Worm (Caenorhabditis elegans): Measurements from ENCODE around the gene F09A5.2.

F09A5.2 gene

ce11 chrX:13121104-13121503, 13.8 kb upstream of the F09A5.2 start (continued):
- TF ChIP-seq dsc-1 (tag; optimal IDR thresholded peaks at IDR 0.05) = peak; percentile 76
- peak; percentile 52 for TF ChIP-seq egl-13 (tag; optimal IDR thresholded peaks at IDR 0.05)
- TF ChIP-seq nhr-20 (tag; optimal IDR thresholded peaks at IDR 0.05) = peak; percentile 83
- no peak for TF ChIP-seq nhr-12 (tag; optimal IDR thresholded peaks at IDR 0.05)
- TF ChIP-seq grh-1 (GFP tag; IDR thresholded peaks at IDR 0.05) = peak; percentile 72
- no peak for TF ChIP-seq pag-3 (tag; optimal IDR thresholded peaks at IDR 0.05; ENCODE audit: borderline replicate concordance, insufficient read depth)
- TF ChIP-seq rnt-1 (tag; optimal IDR thresholded peaks at IDR 0.05) = peak; percentile 77
- TF ChIP-seq mab-9 (GFP tag; IDR thresholded peaks at IDR 0.05) = no peak
- TF ChIP-seq unc-130 (tag; optimal IDR thresholded peaks at IDR 0.05) = peak; percentile 61
- TF ChIP-seq hlh-4 (tag; optimal IDR thresholded peaks at IDR 0.05) = no peak
- TF ChIP-seq ceh-82 (tag; optimal IDR thresholded peaks at IDR 0.05) = peak; percentile 16 to 62 (median 32)
- TF ChIP-seq skn-1 (tag; optimal IDR thresholded peaks at IDR 0.05) = peak; percentile 64
- TF ChIP-seq snpc-4 (tag; optimal IDR thresholded peaks at IDR 0.05) = peak; percentile 14
- TF ChIP-seq nhr-237 (tag; optimal IDR thresholded peaks at IDR 0.05) = no peak
- no peak for TF ChIP-seq nhr-76 (tag; optimal IDR thresholded peaks at IDR 0.05)
- TF ChIP-seq ztf-4 (tag; optimal IDR thresholded peaks at IDR 0.05) = no peak
- TF ChIP-seq fkh-10 (GFP tag; optimal IDR thresholded peaks at IDR 0.05) = peak; percentile 68
- peak; percentile 25 for TF ChIP-seq sup-37 (GFP tag; optimal IDR thresholded peaks at IDR 0.05)
- TF ChIP-seq C34B4.2 (tag; optimal IDR thresholded peaks at IDR 0.05) = no peak
- TF ChIP-seq pqm-1 (tag; optimal IDR thresholded peaks at IDR 0.05) = no peak
- peak; percentile 32 to 71 for TF ChIP-seq lin-35 (GFP tag; optimal IDR thresholded peaks at IDR 0.05)
- no peak for TF ChIP-seq ceh-90 (tag; optimal IDR thresholded peaks at IDR 0.05)
- peak; percentile 34 for TF ChIP-seq ceh-8 (GFP tag; optimal IDR thresholded peaks at IDR 0.05)
- TF ChIP-seq nhr-84 (tag; optimal IDR thresholded peaks at IDR 0.05) = no peak
- peak; percentile 84 for TF ChIP-seq nhr-71 (tag; optimal IDR thresholded peaks at IDR 0.05)
- TF ChIP-seq C04F5.9 (tag; optimal IDR thresholded peaks at IDR 0.05) = no peak
- no peak for TF ChIP-seq nhr-11 (tag; optimal IDR thresholded peaks at IDR 0.05)
- TF ChIP-seq swsn-7 (tag; optimal IDR thresholded peaks at IDR 0.05) = peak; percentile 82
- no peak for TF ChIP-seq lin-39 (tag; optimal IDR thresholded peaks at IDR 0.05)
- TF ChIP-seq egl-27 (tag; optimal IDR thresholded peaks at IDR 0.05) = no peak
- no peak for TF ChIP-seq efl-3 (GFP tag; optimal IDR thresholded peaks at IDR 0.05)
- peak in 1 of 2 experiments; percentile 66 for TF ChIP-seq ztf-11 (tag; optimal IDR thresholded peaks at IDR 0.05)
- TF ChIP-seq zip-4 (GFP tag; optimal IDR thresholded peaks at IDR 0.05) = peak; percentile 47
- TF ChIP-seq lir-3 (tag; optimal IDR thresholded peaks at IDR 0.05; ENCODE audit: poor library complexity) = peak; percentile 30
- no peak for TF ChIP-seq zag-1 (tag; optimal IDR thresholded peaks at IDR 0.05)
- no peak for TF ChIP-seq irx-1 (tag; optimal IDR thresholded peaks at IDR 0.05)
- peak; percentile 64 for TF ChIP-seq pax-3 (tag; optimal IDR thresholded peaks at IDR 0.05)
- TF ChIP-seq elt-2 (tag; optimal IDR thresholded peaks at IDR 0.05) = peak; percentile 25
- TF ChIP-seq nhr-28 (tag; optimal IDR thresholded peaks at IDR 0.05) = no peak
- peak; percentile 82 for TF ChIP-seq lin-14 (GFP tag; optimal IDR thresholded peaks at IDR 0.05)
- TF ChIP-seq sptf-1 (tag; optimal IDR thresholded peaks at IDR 0.05) = no peak
- TF ChIP-seq C16A3.4 (tag; optimal IDR thresholded peaks at IDR 0.05) = peak; percentile 58
- TF ChIP-seq fkh-8 (tag; optimal IDR thresholded peaks at IDR 0.05) = peak; percentile 75
- peak; percentile 79 for TF ChIP-seq nhr-85 (tag)
- peak; percentile 36 for TF ChIP-seq sox-4 (tag; optimal IDR thresholded peaks at IDR 0.05)
- TF ChIP-seq fos-1 (tag; optimal IDR thresholded peaks at IDR 0.05) = no peak
- TF ChIP-seq ceh-88 (GFP tag; IDR thresholded peaks at IDR 0.05) = peak; percentile 60
- TF ChIP-seq unc-98 (GFP tag; IDR thresholded peaks at IDR 0.05) = no peak
- TF ChIP-seq vab-15 (tag; optimal IDR thresholded peaks at IDR 0.05) = peak; percentile 10
- TF ChIP-seq unc-86 (tag; optimal IDR thresholded peaks at IDR 0.05) = peak; percentile 58
- no peak for TF ChIP-seq fkh-4 (tag; optimal IDR thresholded peaks at IDR 0.05; ENCODE audit: borderline replicate concordance)
- peak; percentile 64 for TF ChIP-seq jun-1 (tag; optimal IDR thresholded peaks at IDR 0.05)
- TF ChIP-seq blmp-1 (tag; optimal IDR thresholded peaks at IDR 0.05) = peak; percentile 22

Measured in whole organism, L1 larva.